Fruit fly (Drosophila melanogaster) whole organism, embryonic: Measurements from ENCODE around the gene CG5104.

Experiments
- Aef1 ChIP-seq: fragments of 200-800 bp; sonication (Bioruptor generic); IDR thresholded peaks from 3 replicates; pipeline ENCODE4 v1.3.6; 2022; ENCODE audit warnings: missing biosample characterization, missing genetic modification characterization
- CG10274 ChIP-seq: fragments of 200-800 bp; sonication (Bioruptor generic); optimal IDR thresholded peaks from 3 replicates; lab custom pipeline; 2017; ENCODE audit warnings: missing biosample characterization, mild to moderate bottlenecking, missing genetic modification characterization
- CG10366 ChIP-seq: fragments of 200-800 bp; sonication (Bioruptor generic); IDR thresholded peaks from 2 replicates; pipeline ENCODE4 v1.3.6; 2022; ENCODE audit warnings: missing biosample characterization, missing genetic modification characterization
- CG11723 ChIP-seq: fragments of 200-800 bp; sonication (Bioruptor generic); optimal IDR thresholded peaks from 2 replicates; lab custom pipeline; 2017; ENCODE audit warnings: missing biosample characterization, mild to moderate bottlenecking, missing genetic modification characterization
- CG1603 ChIP-seq: fragments of 200-800 bp; sonication (Bioruptor generic); optimal IDR thresholded peaks from 2 replicates; lab custom pipeline; 2019; ENCODE audit warnings: missing biosample characterization, mild to moderate bottlenecking, missing genetic modification characterization, moderate library complexity
- CG17385 ChIP-seq: fragments of 200-800 bp; sonication (Bioruptor generic); optimal IDR thresholded peaks from 3 replicates; lab custom pipeline; 2018; ENCODE audit warnings: missing biosample characterization, mild to moderate bottlenecking, missing genetic modification characterization
- CG18262 ChIP-seq: fragments of 200-800 bp; optimal IDR thresholded peaks from 3 replicates; lab custom pipeline; 2019; ENCODE audit warnings: missing biosample characterization, mild to moderate bottlenecking, missing genetic modification characterization, moderate library complexity
- CG2116 ChIP-seq: fragments of 200-800 bp; sonication (Bioruptor generic); optimal IDR thresholded peaks from 3 replicates; lab custom pipeline; 2018; ENCODE audit warnings: missing biosample characterization, mild to moderate bottlenecking, missing genetic modification characterization
- CG2712 ChIP-seq: fragments of 200-800 bp; optimal IDR thresholded peaks from 3 replicates; lab custom pipeline; 2019; ENCODE audit warnings: missing biosample characterization, mild to moderate bottlenecking, missing genetic modification characterization, moderate library complexity
- CG3065 ChIP-seq: fragments of 200-800 bp; sonication (Bioruptor generic); optimal IDR thresholded peaks from 2 replicates; lab custom pipeline; 2016; ENCODE audit warnings: missing biosample characterization, missing genetic modification characterization
- CG31224 ChIP-seq: fragments of 200-800 bp; sonication (Bioruptor generic); IDR thresholded peaks from 2 replicates; pipeline ENCODE4 v1.3.6; 2022; ENCODE audit warnings: missing biosample characterization, missing genetic modification characterization
- CG32772 ChIP-seq: fragments of 200-800 bp; sonication (Bioruptor generic); IDR thresholded peaks from 2 replicates; pipeline ENCODE4 v1.3.6; 2022; ENCODE audit warnings: missing biosample characterization, missing genetic modification characterization
- CG3847 ChIP-seq: fragments of 200-800 bp; sonication (Bioruptor generic); IDR thresholded peaks from 2 replicates; pipeline ENCODE4 v1.3.6; 2022; ENCODE audit warnings: missing biosample characterization, missing genetic modification characterization
- CG4424 ChIP-seq: fragments of 200-800 bp; sonication (Bioruptor generic); optimal IDR thresholded peaks from 3 replicates; lab custom pipeline; 2016; ENCODE audit warnings: missing biosample characterization, missing genetic modification characterization
- CG4854 ChIP-seq: fragments of 200-800 bp; sonication (Bioruptor generic); optimal IDR thresholded peaks from 2 replicates; lab custom pipeline; 2016; ENCODE audit warnings: missing biosample characterization, missing genetic modification characterization, inconsistent platforms
- CG5953 ChIP-seq: fragments of 200-800 bp; sonication (Bioruptor generic); IDR thresholded peaks from 2 replicates; pipeline ENCODE4 v1.3.6; 2022; ENCODE audit warnings: missing biosample characterization, missing genetic modification characterization
- CG7357 ChIP-seq: fragments of 200-800 bp; sonication (Bioruptor generic); IDR thresholded peaks from 3 replicates; pipeline ENCODE4 v1.3.6; 2022; ENCODE audit warnings: missing biosample characterization, missing genetic modification characterization
- CG7556 ChIP-seq: fragments of 200-800 bp; sonication (Bioruptor generic); optimal IDR thresholded peaks from 2 replicates; lab custom pipeline; 2017; ENCODE audit warnings: missing biosample characterization, mild to moderate bottlenecking, missing genetic modification characterization
- CG8944 ChIP-seq: fragments of 200-800 bp; sonication (Bioruptor generic); optimal IDR thresholded peaks from 3 replicates; lab custom pipeline; 2016; ENCODE audit warnings: missing biosample characterization, missing genetic modification characterization
- CG9876 ChIP-seq: fragments of 200-800 bp; sonication (Bioruptor generic); optimal IDR thresholded peaks from 2 replicates; lab custom pipeline; 2016; ENCODE audit warnings: missing biosample characterization, missing genetic modification characterization
- Chrac-16 ChIP-seq: fragments of 200-800 bp; sonication (Bioruptor generic); optimal IDR thresholded peaks from 3 replicates; lab custom pipeline; 2016; ENCODE audit warnings: missing biosample characterization, missing genetic modification characterization
- CkIIα-i1 ChIP-seq: fragments of 200-800 bp; sonication (Bioruptor generic); IDR thresholded peaks from 2 replicates; pipeline ENCODE4 v1.3.6; 2022; ENCODE audit warnings: missing biosample characterization, missing genetic modification characterization
- Dad ChIP-seq: fragments of 200-800 bp; sonication (Bioruptor generic); optimal IDR thresholded peaks from 3 replicates; lab custom pipeline; 2016; ENCODE audit warnings: missing biosample characterization, missing genetic modification characterization
- Dbx ChIP-seq: fragments of 200-800 bp; sonication (Bioruptor generic); IDR thresholded peaks from 3 replicates; pipeline ENCODE4 v1.3.6; 2022; ENCODE audit warnings: missing biosample characterization, missing genetic modification characterization
- ERR ChIP-seq: fragments of 200-800 bp; sonication (Bioruptor generic); optimal IDR thresholded peaks from 2 replicates; lab custom pipeline; 2016; ENCODE audit warnings: missing biosample characterization, missing genetic modification characterization
- H15 ChIP-seq: fragments of 200-800 bp; sonication (Bioruptor generic); IDR thresholded peaks from 3 replicates; pipeline ENCODE4 v1.3.6; 2022; ENCODE audit warnings: missing biosample characterization, missing genetic modification characterization
- HLH54F ChIP-seq: fragments of 200-800 bp; sonication (Bioruptor generic); optimal IDR thresholded peaks from 3 replicates; lab custom pipeline; 2016; ENCODE audit warnings: missing biosample characterization, missing genetic modification characterization
- Lhr ChIP-seq: fragments of 200-800 bp; sonication (Bioruptor generic); optimal IDR thresholded peaks from 3 replicates; lab custom pipeline; 2017; ENCODE audit warnings: mild to moderate bottlenecking, missing biosample characterization, missing genetic modification reagents, missing genetic modification characterization
- Oaz ChIP-seq: fragments of 200-800 bp; sonication (Bioruptor generic); IDR thresholded peaks from 2 replicates; pipeline ENCODE4 v1.3.6; 2022; ENCODE audit warnings: missing biosample characterization, missing genetic modification characterization
- Oli ChIP-seq: fragments of 200-800 bp; sonication (Bioruptor generic); optimal IDR thresholded peaks from 2 replicates; lab custom pipeline; 2018; ENCODE audit warnings: missing biosample characterization, mild to moderate bottlenecking, missing genetic modification characterization, moderate library complexity
- Opbp ChIP-seq: fragments of 200-800 bp; sonication (Bioruptor generic); IDR thresholded peaks from 3 replicates; pipeline ENCODE4 v1.3.6; 2022; ENCODE audit warnings: missing biosample characterization, missing genetic modification characterization; ENCODE audit not compliant: partially characterized antibody
- PHDP ChIP-seq: fragments of 200-800 bp; sonication (Bioruptor generic); optimal IDR thresholded peaks from 3 replicates; lab custom pipeline; 2018; ENCODE audit warnings: missing biosample characterization, mild to moderate bottlenecking, missing genetic modification characterization, moderate library complexity
- Sin3A ChIP-seq: fragments of >200 bp; optimal IDR thresholded peaks from 2 replicates; lab custom pipeline; 2018
- Vsx1 ChIP-seq: fragments of 200-800 bp; sonication (Bioruptor generic); optimal IDR thresholded peaks from 2 replicates; lab custom pipeline; 2017; ENCODE audit warnings: missing biosample characterization, mild to moderate bottlenecking, missing genetic modification characterization, missing genetic modification reagents
- chif ChIP-seq, 2 experiments: fragments of 200-800 bp; sonication (Bioruptor generic); optimal IDR thresholded peaks; 3 replicates each; lab custom pipeline; 2016; ENCODE audit warnings: missing biosample characterization in 2 of 2, missing genetic modification characterization in 2 of 2
- exex ChIP-seq: fragments of 200-800 bp; sonication (Bioruptor generic); optimal IDR thresholded peaks from 4 replicates; lab custom pipeline; 2018; ENCODE audit warnings: missing biosample characterization, mild to moderate bottlenecking, missing genetic modification characterization, moderate library complexity
- fu2 ChIP-seq: fragments of 200-800 bp; sonication (Bioruptor generic); optimal IDR thresholded peaks from 2 replicates; lab custom pipeline; 2016; ENCODE audit warnings: missing biosample characterization, missing genetic modification characterization
- jing ChIP-seq: fragments of 200-800 bp; sonication (Bioruptor generic); optimal IDR thresholded peaks from 2 replicates; lab custom pipeline; 2018; ENCODE audit warnings: missing biosample characterization, mild to moderate bottlenecking, missing genetic modification characterization
- kah ChIP-seq: fragments of 200-800 bp; sonication (Bioruptor generic); optimal IDR thresholded peaks from 2 replicates; lab custom pipeline; 2018; ENCODE audit warnings: missing biosample characterization, mild to moderate bottlenecking, missing genetic modification characterization
- kay ChIP-seq: fragments of 200-800 bp; sonication (Bioruptor generic); optimal IDR thresholded peaks from 2 replicates; lab custom pipeline; 2016; ENCODE audit warnings: missing biosample characterization, missing genetic modification characterization
- org-1 ChIP-seq: fragments of 200-800 bp; sonication (Bioruptor generic); optimal IDR thresholded peaks from 2 replicates; lab custom pipeline; 2017; ENCODE audit warnings: missing biosample characterization, missing genetic modification characterization
- otp ChIP-seq: fragments of 200-800 bp; sonication (Bioruptor generic); IDR thresholded peaks from 3 replicates; pipeline ENCODE4, ENCODE4 v1.3.6; 2022; ENCODE audit warnings: missing biosample characterization, missing genetic modification characterization
- pum ChIP-seq: fragments of 200-800 bp; sonication (Bioruptor generic); optimal IDR thresholded peaks from 2 replicates; lab custom pipeline; 2016; ENCODE audit warnings: missing biosample characterization, missing genetic modification characterization
- ranshi ChIP-seq: fragments of 200-800 bp; sonication (Bioruptor generic); IDR thresholded peaks from 2 replicates; pipeline ENCODE4 v1.3.6; 2022; ENCODE audit warnings: missing biosample characterization, missing genetic modification characterization
- ro ChIP-seq: fragments of 200-800 bp; sonication (Bioruptor generic); IDR thresholded peaks from 2 replicates; pipeline ENCODE4 v1.3.6; 2022; ENCODE audit warnings: missing biosample characterization, missing genetic modification characterization
- salm ChIP-seq: fragments of 200-800 bp; sonication (Bioruptor generic); optimal IDR thresholded peaks from 2 replicates; lab custom pipeline; 2018; ENCODE audit warnings: missing biosample characterization, mild to moderate bottlenecking, missing genetic modification characterization
- sd ChIP-seq: fragments of 200-800 bp; sonication (Bioruptor generic); optimal IDR thresholded peaks from 3 replicates; lab custom pipeline; 2018; ENCODE audit warnings: missing biosample characterization, mild to moderate bottlenecking, missing genetic modification characterization, moderate library complexity
- shn ChIP-seq: fragments of 200-800 bp; sonication (Bioruptor generic); optimal IDR thresholded peaks from 3 replicates; lab custom pipeline; 2016; ENCODE audit warnings: missing biosample characterization, missing genetic modification characterization
- sna ChIP-seq: fragments of 200-800 bp; sonication (Bioruptor generic); IDR thresholded peaks from 2 replicates; pipeline ENCODE4 v1.3.6; 2022; ENCODE audit warnings: missing biosample characterization, missing genetic modification characterization; ENCODE audit not compliant: partially characterized antibody
- wor ChIP-seq: fragments of 200-800 bp; sonication (Bioruptor generic); IDR thresholded peaks from 2 replicates; pipeline ENCODE4 v1.3.6; 2022; ENCODE audit warnings: missing biosample characterization, missing genetic modification characterization

The CG5104 gene

DNA sequence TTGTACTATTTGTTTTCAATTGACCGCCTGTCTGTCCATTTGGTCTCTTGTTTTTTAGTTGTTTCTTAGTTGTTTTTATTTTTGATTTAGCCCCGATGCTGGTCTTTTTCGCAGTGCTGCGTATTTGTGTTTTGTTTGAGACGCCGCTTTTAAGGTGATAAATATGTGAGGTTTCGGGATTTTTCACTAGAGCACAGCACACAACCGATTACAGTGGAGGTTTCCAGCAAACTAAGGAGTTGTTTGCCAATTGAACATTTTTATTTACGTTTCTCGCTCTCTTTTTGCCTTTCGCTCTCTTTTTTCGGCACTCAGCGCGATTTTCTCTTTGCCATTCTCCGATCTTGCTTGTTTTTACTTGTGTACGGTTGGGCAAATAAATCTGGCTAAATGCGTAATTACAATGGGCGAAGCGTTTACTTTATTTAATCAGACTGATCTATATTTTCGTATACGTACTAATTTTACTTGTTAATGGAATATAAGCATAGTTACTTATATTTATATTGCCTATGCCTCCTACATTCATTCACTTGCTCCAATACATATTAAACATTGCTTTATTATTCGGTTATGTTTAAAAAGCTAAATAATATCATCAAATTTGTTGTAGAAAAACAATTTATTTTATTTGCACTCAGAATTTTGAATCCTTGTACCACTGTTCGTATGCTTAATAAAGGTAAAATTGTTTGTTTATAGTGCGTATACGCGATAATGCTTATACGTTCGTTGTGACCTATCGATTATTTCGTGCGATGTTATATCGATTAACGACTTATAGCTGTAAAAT lies 19.6 kb downstream of the CG5104 start, which contains the start of gene Rcd2 (continued):
- TF ChIP-seq fu2 (GFP tag; lab: Kevin White, UChicago), result peak; percentile 68
- TF ChIP-seq Aef1 (GFP tag; lab: Robert Waterston, UW), result peak; percentile 61
- peak; percentile 91 for TF ChIP-seq sna
- no peak for TF ChIP-seq CG3065 (GFP tag; lab: Kevin White, UChicago)
- no peak for TF ChIP-seq CG9876 (GFP tag; lab: Kevin White, UChicago)
- TF ChIP-seq CG31224 (GFP tag; lab: Robert Waterston, UW), result peak; percentile 71; the same call in 1 of the 2 replicates
- TF ChIP-seq CG10366 (GFP tag; lab: Robert Waterston, UW), result peak; percentile 61
- peak; percentile 41; the same call in 1 of the 2 replicates for TF ChIP-seq CG32772 (GFP tag; lab: Robert Waterston, UW)
- peak; percentile 62; the same call in 2 of the 3 replicates for TF ChIP-seq H15 (GFP tag; lab: Robert Waterston, UW)
- TF ChIP-seq CG7556 (GFP tag; lab: Kevin White, UChicago), result peak; percentile 89
- TF ChIP-seq Vsx1 (GFP tag; lab: Kevin White, UChicago), result peak; percentile 74
- TF ChIP-seq shn (GFP tag; lab: Kevin White, UChicago), result peak; percentile 1
- TF ChIP-seq CG8944 (GFP tag; lab: Kevin White, UChicago), result no peak
- TF ChIP-seq ro, result no peak
- no peak for TF ChIP-seq Sin3A (lab: Kevin White, UChicago)
- peak; percentile 36 for TF ChIP-seq HLH54F (GFP tag; lab: Kevin White, UChicago)
- no peak for TF ChIP-seq Chrac-16 (GFP tag; lab: Kevin White, UChicago)
- peak; percentile 32 for TF ChIP-seq CG2116 (GFP tag; lab: Kevin White, UChicago)
- peak; percentile 17 for TF ChIP-seq CG4854 (GFP tag; lab: Kevin White, UChicago)
- TF ChIP-seq CG18262 (tag; lab: Kevin White, UChicago), result peak; percentile 84
- no peak for TF ChIP-seq wor (GFP tag; lab: Robert Waterston, UW)
- TF ChIP-seq CG1603, result peak; percentile 76
- peak; percentile 85 for TF ChIP-seq org-1 (GFP tag; lab: Kevin White, UChicago)
- peak; percentile 80 for TF ChIP-seq CG17385 (GFP tag; lab: Kevin White, UChicago)
- TF ChIP-seq Dbx, result peak; percentile 86
- peak; percentile 85 for TF ChIP-seq salm (tag; lab: Kevin White, UChicago)
- peak in 1 of 2 experiments; percentile 47 for TF ChIP-seq chif (GFP tag; optimal IDR thresholded peaks at IDR 0.05; lab: Kevin White, UChicago)
- TF ChIP-seq Oli (tag; lab: Kevin White, UChicago), result peak; percentile 80
- TF ChIP-seq exex (tag; lab: Kevin White, UChicago), result peak; percentile 85
- peak; percentile 42 for TF ChIP-seq CG4424 (GFP tag; lab: Kevin White, UChicago)
- TF ChIP-seq CG2712 (tag; lab: Kevin White, UChicago), result peak; percentile 86
- no peak for TF ChIP-seq CkIIα-i1 (GFP tag; lab: Robert Waterston, UW)
- TF ChIP-seq PHDP (tag; lab: Kevin White, UChicago), result peak; percentile 94
- TF ChIP-seq kay (GFP tag; lab: Kevin White, UChicago), result peak; percentile 44
- TF ChIP-seq Oaz (GFP tag; lab: Robert Waterston, UW), result peak; percentile 68
- TF ChIP-seq jing (GFP tag; lab: Kevin White, UChicago), result peak; percentile 29
- no peak for TF ChIP-seq Dad (GFP tag; lab: Kevin White, UChicago)
- TF ChIP-seq otp, result no peak
- peak; percentile 70 for TF ChIP-seq kah
- peak; percentile 12 for TF ChIP-seq Lhr (GFP tag; lab: Kevin White, UChicago)
- TF ChIP-seq CG11723 (GFP tag; lab: Kevin White, UChicago), result peak; percentile 43
- TF ChIP-seq ranshi (GFP tag; lab: Robert Waterston, UW), result peak; percentile 67
- TF ChIP-seq Opbp (GFP tag; lab: Robert Waterston, UW), result peak; percentile 89; the same call in 2 of the 3 replicates
- TF ChIP-seq CG7357 (GFP tag; lab: Robert Waterston, UW), result peak; percentile 69; the same call in 2 of the 3 replicates
- TF ChIP-seq CG10274, result peak; percentile 17
- TF ChIP-seq ERR (GFP tag; lab: Kevin White, UChicago), result no peak
- no peak for TF ChIP-seq CG5953 (GFP tag; lab: Robert Waterston, UW)
- peak; percentile 41 for TF ChIP-seq pum (GFP tag; lab: Kevin White, UChicago)
- peak; percentile 70 for TF ChIP-seq CG3847 (GFP tag; lab: Robert Waterston, UW)
- TF ChIP-seq sd (tag; lab: Kevin White, UChicago), result peak; percentile 78
